Fruit fly (Drosophila melanogaster) whole organism, wandering third instar larva: ENCODE measurements around the gene CG44475.

ENCODE experiments used
- Abd-B ChIP-seq: fragments of >200 bp; optimal IDR thresholded peaks from 2 replicates; lab custom pipeline; 2017; ENCODE audit warnings: missing biosample characterization, missing genetic modification characterization
- CG9705 ChIP-seq: fragments of 200-800 bp; sonication (Bioruptor generic); optimal IDR thresholded peaks from 2 replicates; lab custom pipeline; 2018; ENCODE audit warnings: missing biosample characterization, mild to moderate bottlenecking, missing genetic modification characterization
- CrebA ChIP-seq: fragments of 200-800 bp; sonication (Bioruptor generic); optimal IDR thresholded peaks from 2 replicates; lab custom pipeline; 2016; ENCODE audit warnings: missing biosample characterization, mild to moderate bottlenecking, missing genetic modification characterization, borderline replicate concordance
- Dfd ChIP-seq: fragments of >200 bp; optimal IDR thresholded peaks from 2 replicates; lab custom pipeline; 2017; ENCODE audit warnings: missing biosample characterization, missing genetic modification characterization
- Dif ChIP-seq: fragments of 200-275, 200-300 bp; sonication (Bioruptor generic); optimal IDR thresholded peaks from 2 replicates; lab custom pipeline; 2018; ENCODE audit warnings: missing biosample characterization, missing genetic modification characterization; ENCODE audit not compliant: partially characterized antibody
- GATAd ChIP-seq: sonication (Bioruptor generic); optimal IDR thresholded peaks from 2 replicates; lab custom pipeline; 2016; ENCODE audit warnings: missing biosample characterization, missing genetic modification characterization
- HLH106 ChIP-seq: fragments of 200-800 bp; optimal IDR thresholded peaks from 3 replicates; lab custom pipeline; 2019; ENCODE audit warnings: missing biosample characterization, mild to moderate bottlenecking, missing genetic modification characterization, moderate library complexity
- Hnf4 ChIP-seq: fragments of 200-800 bp; sonication (Bioruptor generic); optimal IDR thresholded peaks from 2 replicates; lab custom pipeline; 2016; ENCODE audit warnings: missing biosample characterization, mild to moderate bottlenecking, missing genetic modification characterization
- Hr78 ChIP-seq: fragments of >200 bp; optimal IDR thresholded peaks from 2 replicates; lab custom pipeline; 2017; ENCODE audit warnings: missing biosample characterization, missing genetic modification characterization
- Jra ChIP-seq: sonication (Bioruptor generic); optimal IDR thresholded peaks from 2 replicates; lab custom pipeline; 2016; ENCODE audit warnings: missing biosample characterization, missing genetic modification characterization
- Mio ChIP-seq: sonication (Bioruptor generic); optimal IDR thresholded peaks from 2 replicates; lab custom pipeline; 2016; ENCODE audit warnings: missing biosample characterization, missing genetic modification characterization
- Myc ChIP-seq: fragments of >200 bp; optimal IDR thresholded peaks from 2 replicates; lab custom pipeline; 2017
- N ChIP-seq: fragments of >200 bp; optimal IDR thresholded peaks from 2 replicates; lab custom pipeline; 2018; ENCODE audit warnings: missing biosample characterization, missing external identifiers, missing genetic modification characterization
- OdsH ChIP-seq: fragments of 200-800 bp; sonication (Bioruptor generic); optimal IDR thresholded peaks from 2 replicates; lab custom pipeline; 2016; ENCODE audit warnings: missing biosample characterization, mild to moderate bottlenecking, missing genetic modification characterization
- Rel ChIP-seq, 2 experiments: fragments of 200-800 bp; sonication (Bioruptor generic) in 1 of 2; optimal IDR thresholded peaks; 2 replicates in 1 of 2; 3 replicates in 1 of 2; lab custom pipeline; 2016 to 2019; ENCODE audit warnings: mild to moderate bottlenecking in 2 of 2, missing biosample characterization in 2 of 2, missing genetic modification characterization in 2 of 2, moderate library complexity in 1 of 2
- Sp1 ChIP-seq: fragments of 200-800 bp; sonication (Bioruptor generic); optimal IDR thresholded peaks from 3 replicates; lab custom pipeline; 2019; ENCODE audit warnings: missing biosample characterization, mild to moderate bottlenecking, missing genetic modification characterization, moderate library complexity
- Vsx2 ChIP-seq: fragments of 200-300, 225-300 bp; sonication (Bioruptor generic); optimal IDR thresholded peaks from 2 replicates; lab custom pipeline; 2018; ENCODE audit warnings: missing biosample characterization, missing genetic modification characterization; ENCODE audit not compliant: partially characterized antibody
- br ChIP-seq: fragments of 200-800 bp; sonication (Bioruptor generic); optimal IDR thresholded peaks from 2 replicates; lab custom pipeline; 2016; ENCODE audit warnings: missing biosample characterization, missing genetic modification characterization
- brk ChIP-seq: fragments of 200-800 bp; sonication (Bioruptor generic); optimal IDR thresholded peaks from 2 replicates; lab custom pipeline; 2016; ENCODE audit warnings: missing biosample characterization, mild to moderate bottlenecking, missing genetic modification characterization
- dl ChIP-seq, 2 experiments: fragments of 175-275, 200-275 bp in 1 of 2; fragments of 200-275 bp in 1 of 2; sonication (Bioruptor generic); optimal IDR thresholded peaks; lab custom pipeline; 2018; ENCODE audit warnings: mild to moderate bottlenecking in 2 of 2, missing biosample characterization in 2 of 2, missing genetic modification characterization in 2 of 2, moderate library complexity in 2 of 2; ENCODE audit not compliant: partially characterized antibody in 2 of 2, insufficient read depth in 1 of 2
- dmrt93B ChIP-seq: fragments of 200-800 bp; sonication (Bioruptor generic); optimal IDR thresholded peaks from 2 replicates; lab custom pipeline; 2018; ENCODE audit warnings: missing biosample characterization, mild to moderate bottlenecking, missing genetic modification characterization
- dsf ChIP-seq: sonication (Bioruptor generic); optimal IDR thresholded peaks from 2 replicates; lab custom pipeline; 2016; ENCODE audit warnings: missing biosample characterization, missing genetic modification characterization, borderline replicate concordance
- ey ChIP-seq: fragments of 200-800 bp; sonication (Bioruptor generic); optimal IDR thresholded peaks from 2 replicates; lab custom pipeline; 2016; ENCODE audit warnings: missing biosample characterization, missing genetic modification characterization
- foxo ChIP-seq, 2 experiments: fragments of 200-800 bp; sonication (Bioruptor generic); optimal IDR thresholded peaks; 2 replicates in 1 of 2; 3 replicates in 1 of 2; lab custom pipeline; 2016 to 2017; ENCODE audit warnings: missing biosample characterization in 2 of 2, missing genetic modification characterization in 2 of 2
- fru ChIP-seq: fragments of 200-800 bp; sonication (Bioruptor generic); optimal IDR thresholded peaks from 3 replicates; lab custom pipeline; 2016; ENCODE audit warnings: missing biosample characterization, mild to moderate bottlenecking, missing genetic modification characterization
- h ChIP-seq: fragments of 200-800 bp; sonication (Bioruptor generic); optimal IDR thresholded peaks from 3 replicates; lab custom pipeline; 2016; ENCODE audit warnings: missing biosample characterization, mild to moderate bottlenecking, missing genetic modification characterization
- jim ChIP-seq: fragments of 175-275, 200-325 bp; sonication (Bioruptor generic); optimal IDR thresholded peaks from 2 replicates; lab custom pipeline; 2016; ENCODE audit warnings: missing biosample characterization, mild to moderate bottlenecking, missing genetic modification characterization
- lola ChIP-seq: fragments of >200 bp; optimal IDR thresholded peaks from 2 replicates; lab custom pipeline; 2017; ENCODE audit warnings: missing biosample characterization, missing genetic modification characterization
- pan ChIP-seq: fragments of >200 bp; optimal IDR thresholded peaks from 2 replicates; lab custom pipeline; 2017
- psq ChIP-seq: fragments of 200-800 bp; sonication (Bioruptor generic); optimal IDR thresholded peaks from 3 replicates; lab custom pipeline; 2017; ENCODE audit warnings: missing biosample characterization, mild to moderate bottlenecking, missing genetic modification characterization, moderate library complexity
- rgr ChIP-seq: fragments of 200-800 bp; sonication (Bioruptor generic); optimal IDR thresholded peaks from 3 replicates; lab custom pipeline; 2016; ENCODE audit warnings: missing biosample characterization, mild to moderate bottlenecking, missing genetic modification characterization
- sage ChIP-seq: fragments of 200-800 bp; sonication (Bioruptor generic); optimal IDR thresholded peaks from 2 replicates; lab custom pipeline; 2016; ENCODE audit warnings: missing biosample characterization, mild to moderate bottlenecking, missing genetic modification characterization
- sv ChIP-seq: fragments of 200-800 bp; sonication (Bioruptor generic); optimal IDR thresholded peaks from 3 replicates; lab custom pipeline; 2016; ENCODE audit warnings: missing biosample characterization, missing genetic modification characterization
- tai ChIP-seq: sonication (Bioruptor generic); optimal IDR thresholded peaks from 2 replicates; lab custom pipeline; 2016; ENCODE audit warnings: missing biosample characterization, missing genetic modification characterization
- usp ChIP-seq: fragments of >200 bp; optimal IDR thresholded peaks from 2 replicates; lab custom pipeline; 2017; ENCODE audit warnings: missing biosample characterization, missing genetic modification characterization
- woc ChIP-seq: sonication (Bioruptor generic); optimal IDR thresholded peaks from 2 replicates; lab custom pipeline; 2016; ENCODE audit warnings: missing biosample characterization, mild to moderate bottlenecking, missing genetic modification characterization

Gene CG44475

DNA sequence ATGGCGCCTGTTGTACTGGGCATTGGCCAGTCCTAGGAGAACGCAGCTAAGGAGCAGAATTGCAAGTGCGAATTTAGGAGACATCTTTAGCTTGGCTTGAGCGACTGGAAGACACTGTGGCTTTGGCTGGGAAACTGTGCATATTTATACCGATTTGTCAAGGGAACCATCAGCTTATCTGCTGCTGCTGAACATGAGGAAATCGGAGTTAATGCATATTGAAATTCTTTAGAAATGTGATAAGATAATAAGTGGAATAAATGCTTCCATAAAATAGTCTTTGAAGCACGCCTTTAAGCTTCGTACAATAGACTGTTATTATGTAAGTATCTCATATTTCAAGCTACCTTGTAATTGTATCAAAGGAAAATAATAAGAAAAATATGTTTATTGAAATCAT is at the start of gene CG44475:
CG44475 (minus strand) TSS at position 101 of the 400 bp plus-strand sequence.
- TF ChIP-seq CrebA (no peak), jim (no peak), N (GFP tag; lab: Kevin White, UChicago) (no peak), pan (no peak), rgr (GFP tag; lab: Kevin White, UChicago) (no peak), Dif (no peak), sage (GFP tag; lab: Kevin White, UChicago) (no peak), Jra (GFP tag; lab: Kevin White, UChicago) (no peak), GATAd (no peak), Hr78 (no peak), usp (GFP tag; lab: Kevin White, UChicago) (no peak), Myc (lab: Kevin White, UChicago) (no peak), woc (GFP tag; lab: Kevin White, UChicago) (no peak), h (GFP tag; lab: Kevin White, UChicago) (no peak), Mio (no peak)

DNA sequence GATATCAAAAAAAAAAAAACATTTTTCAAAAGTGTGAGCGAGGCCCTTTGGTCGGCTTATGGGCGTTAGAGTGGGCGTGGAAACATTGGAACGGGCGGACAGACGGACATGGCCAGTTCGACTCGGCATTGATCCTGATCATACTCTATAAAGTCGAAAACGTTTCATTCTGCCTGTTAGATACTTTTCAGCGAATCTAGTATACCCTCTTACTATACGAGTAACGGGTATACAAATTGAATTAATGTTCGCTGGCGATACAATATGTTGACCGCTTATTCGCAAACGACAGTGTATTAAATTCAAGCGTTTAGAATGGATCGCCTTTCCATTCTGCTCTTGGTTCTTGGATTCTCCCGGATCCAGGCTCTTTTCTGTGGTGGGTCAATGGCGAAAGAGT is 40.1 kb upstream of the CG44475 start, which contains the start of gene CG4793:
CG4793 (plus strand) TSS at position 301 of the 400 bp plus-strand sequence.
- peak; percentile 2 for TF ChIP-seq OdsH (GFP tag; lab: Kevin White, UChicago)
- peak; percentile 44 for TF ChIP-seq Dfd (GFP tag; lab: Kevin White, UChicago)
- TF ChIP-seq ey: no peak
- TF ChIP-seq pan: peak; percentile 47
- TF ChIP-seq, all 38 proteins: peak for 3

DNA sequence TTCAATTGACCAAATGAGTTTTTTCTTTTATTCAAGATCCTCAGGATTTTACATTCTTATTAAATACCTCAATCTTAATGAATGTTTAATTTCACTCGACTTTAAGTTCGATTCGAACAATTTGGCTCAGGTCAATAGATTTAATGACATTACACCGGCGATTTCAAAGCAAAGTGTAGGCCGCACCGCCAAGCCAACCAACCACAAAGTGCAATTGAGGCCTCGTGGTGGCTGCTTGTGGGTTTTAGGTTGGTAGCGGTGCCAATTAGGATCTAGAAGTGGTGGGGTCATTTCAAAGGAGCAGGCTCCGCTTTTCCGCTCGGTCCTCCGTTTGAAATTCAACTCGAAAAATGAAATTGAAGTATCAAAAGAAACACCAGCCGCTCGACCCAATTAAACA is 33.6 kb upstream of the CG44475 start, which contains the start of gene CG13244:
CG13244 (plus strand) TSS at position 301 of the 400 bp plus-strand sequence.
- TF ChIP-seq N (GFP tag; lab: Kevin White, UChicago) (no peak), foxo (GFP tag; optimal IDR thresholded peaks at IDR 0.05; lab: Kevin White, UChicago) (no peak), dl (GFP tag; optimal IDR thresholded peaks at IDR 0.05; lab: Kevin White, UChicago; ENCODE audit: insufficient read depth in 1 of 2, partially characterized antibody in 2 of 2) (no peak), sv (no peak), Hnf4 (GFP tag; lab: Kevin White, UChicago) (no peak), brk (GFP tag; lab: Kevin White, UChicago) (no peak), h (GFP tag; lab: Kevin White, UChicago) (no peak), fru (GFP tag; lab: Kevin White, UChicago) (no peak), Dif (no peak), tai (no peak)

DNA sequence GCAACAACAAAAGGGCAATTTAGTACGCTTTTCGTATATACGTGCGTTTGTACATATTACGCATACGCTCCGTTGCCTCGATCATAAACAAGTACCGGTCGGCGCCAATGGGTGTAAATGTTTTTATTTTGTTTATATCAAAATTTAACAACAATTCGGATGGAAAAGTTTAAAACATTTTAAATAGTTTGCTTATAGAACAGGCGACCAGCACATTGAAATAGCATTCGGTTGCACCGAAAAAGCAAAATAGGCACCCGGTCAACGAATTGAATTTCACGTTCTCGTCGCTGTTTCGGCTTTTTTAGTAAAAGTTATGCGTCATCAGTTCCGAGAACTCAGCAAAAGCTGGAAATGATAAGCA is 30.7 kb upstream of the CG44475 start:
- TF ChIP-seq OdsH (GFP tag; lab: Kevin White, UChicago) (no peak), ey (no peak), CG9705 (no peak), h (GFP tag; lab: Kevin White, UChicago) (peak; percentile 9), br (peak; percentile 52), Mio (no peak), Rel (GFP tag; optimal IDR thresholded peaks at IDR 0.05; lab: Kevin White, UChicago) (peak; percentile 73), Rel (tag; optimal IDR thresholded peaks at IDR 0.05; lab: Kevin White, UChicago) (no peak), CrebA (peak; percentile 58), HLH106 (tag; lab: Kevin White, UChicago) (no peak), Jra (GFP tag; lab: Kevin White, UChicago) (peak; percentile 77)

DNA sequence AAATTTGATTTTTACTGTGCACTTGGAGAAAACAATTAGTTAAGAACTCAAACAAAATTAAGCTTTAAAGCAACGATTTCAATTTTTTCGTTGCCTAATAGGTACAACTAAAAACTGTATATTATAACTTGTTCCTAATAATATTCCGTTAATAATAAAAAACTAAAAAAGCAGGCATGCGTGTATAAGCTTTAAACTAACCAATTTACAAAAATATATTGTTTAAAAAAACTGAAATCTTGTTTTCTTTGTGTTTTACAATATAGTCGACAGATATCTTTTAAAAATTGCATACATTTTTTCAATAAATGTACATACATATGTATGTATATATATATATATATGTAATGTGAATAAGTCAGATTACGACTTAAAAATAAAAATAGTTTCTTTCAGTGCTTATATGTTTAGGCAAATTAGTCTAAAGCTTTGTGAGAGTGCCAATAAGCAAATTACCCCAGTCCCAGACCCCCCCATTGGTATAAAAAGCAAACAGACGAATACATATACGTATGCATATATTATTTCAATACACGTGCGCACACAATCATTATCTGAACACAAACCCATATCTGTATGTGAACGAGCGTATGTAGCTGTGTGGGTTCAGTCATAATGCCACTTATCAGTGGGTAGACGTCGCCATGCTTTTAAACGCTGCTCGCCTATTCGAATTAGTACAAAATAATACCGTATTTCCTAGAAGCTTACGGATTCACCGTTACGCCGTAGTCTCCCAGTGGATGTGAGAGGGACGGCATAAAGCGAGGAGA is 30.1 kb upstream of the CG44475 start:
- no peak for TF ChIP-seq sv
- no peak for TF ChIP-seq Abd-B (GFP tag; lab: Kevin White, UChicago)
- no peak for TF ChIP-seq fru (GFP tag; lab: Kevin White, UChicago)
- peak; percentile 51 for TF ChIP-seq Hnf4 (GFP tag; lab: Kevin White, UChicago)
- TF ChIP-seq Vsx2: no peak
- no peak for TF ChIP-seq CrebA
- TF ChIP-seq GATAd: no peak
- peak; percentile 65 for TF ChIP-seq Sp1 (GFP tag; lab: Kevin White, UChicago)
- TF ChIP-seq Mio: no peak
- TF ChIP-seq foxo (GFP tag; optimal IDR thresholded peaks at IDR 0.05; lab: Kevin White, UChicago): peak in 1 of 2 experiments; percentile 40
- TF ChIP-seq h (GFP tag; lab: Kevin White, UChicago): peak; percentile 72
- peak; percentile 65 for TF ChIP-seq HLH106 (tag; lab: Kevin White, UChicago)
- peak; percentile 47 for TF ChIP-seq dmrt93B (GFP tag; lab: Kevin White, UChicago)
- TF ChIP-seq woc (GFP tag; lab: Kevin White, UChicago): no peak
- no peak for TF ChIP-seq brk (GFP tag; lab: Kevin White, UChicago)
- TF ChIP-seq CG9705: peak; percentile 1
- peak; percentile 35 to 46 for TF ChIP-seq dl (GFP tag; optimal IDR thresholded peaks at IDR 0.05; lab: Kevin White, UChicago; ENCODE audit: insufficient read depth in 1 of 2, partially characterized antibody in 2 of 2)
- no peak for TF ChIP-seq N (GFP tag; lab: Kevin White, UChicago)
- TF ChIP-seq Myc (lab: Kevin White, UChicago): no peak
- TF ChIP-seq ey: no peak
- no peak for TF ChIP-seq sage (GFP tag; lab: Kevin White, UChicago)
- TF ChIP-seq Dfd (GFP tag; lab: Kevin White, UChicago): no peak
- no peak for TF ChIP-seq Jra (GFP tag; lab: Kevin White, UChicago)
- no peak for TF ChIP-seq br
- TF ChIP-seq dsf (GFP tag; lab: Kevin White, UChicago): no peak
- TF ChIP-seq Hr78: no peak
- TF ChIP-seq pan: no peak
- no peak for TF ChIP-seq lola (GFP tag; lab: Kevin White, UChicago)
- peak; percentile 1 for TF ChIP-seq rgr (GFP tag; lab: Kevin White, UChicago)
- TF ChIP-seq usp (GFP tag; lab: Kevin White, UChicago): no peak
- peak; percentile 15 for TF ChIP-seq Dif
- peak; percentile 56 for TF ChIP-seq psq (GFP tag; lab: Kevin White, UChicago)
